Worm (Caenorhabditis elegans): Measurements from ENCODE around the gene fbxb-87.

DNA sequence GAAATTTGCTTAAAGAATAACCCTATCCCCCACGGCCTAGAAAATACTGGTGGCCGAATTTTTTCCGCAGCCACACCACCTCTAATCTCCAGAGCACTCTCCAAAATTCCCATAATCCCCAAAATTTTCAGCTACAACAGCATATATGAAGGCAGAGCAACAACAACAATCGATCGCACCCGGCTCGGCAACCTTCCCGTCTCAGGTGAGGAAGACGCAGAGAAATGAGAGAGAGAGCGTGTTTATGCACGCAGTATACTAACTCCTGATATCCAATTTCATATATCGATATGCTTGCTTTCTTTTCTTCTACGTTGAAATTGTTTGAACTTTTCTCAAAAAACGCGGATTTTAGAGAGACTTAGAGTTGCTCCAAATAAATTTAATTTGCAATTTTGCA is 12.0 kb downstream of the fbxb-87 start:
- TF ChIP-seq klf-2 (GFP tag; conservative IDR thresholded peaks at IDR 0.05) (no peak), ztf-23 (GFP tag; IDR thresholded peaks at IDR 0.05) (no peak), T22C8.4 (GFP tag; IDR thresholded peaks at IDR 0.05) (no peak), ztf-29 (GFP tag; IDR thresholded peaks at IDR 0.05) (no peak), flt-1 (GFP tag; IDR thresholded peaks at IDR 0.05) (no peak), cog-1 (tag; optimal IDR thresholded peaks at IDR 0.05) (no peak), ref-1 (GFP tag; conservative IDR thresholded peaks at IDR 0.05) (no peak), med-1 (GFP tag; optimal IDR thresholded peaks at IDR 0.05; ENCODE audit: insufficient read depth) (no peak), tab-1 (GFP tag; IDR thresholded peaks at IDR 0.05) (no peak)
